Worm (Caenorhabditis elegans) whole organism, L4 larva: Measurements from ENCODE around the gene D1014.7.

Experiments used
- ces-1 ChIP-seq: fragments of 150-350 bp; sonication (generic microtip); optimal IDR thresholded peaks from 4 replicates; lab custom pipeline; 2014; ENCODE audit warnings: missing biosample characterization, missing genetic modification reagents, missing genetic modification characterization
- daf-12 ChIP-seq: fragments of 150-350 bp; optimal IDR thresholded peaks from 2 replicates; lab custom pipeline; 2014; ENCODE audit warnings: missing biosample characterization, missing genetic modification reagents, missing genetic modification characterization
- dve-1 ChIP-seq: sonication (generic microtip); optimal IDR thresholded peaks from 2 replicates; lab custom pipeline; 2017; ENCODE audit warnings: antibody characterized with exemption, mild to moderate bottlenecking, missing genetic modification characterization, missing compliant biosample characterization; ENCODE audit not compliant: insufficient read depth
- fkh-10 ChIP-seq: fragments of 150-350 bp; optimal IDR thresholded peaks from 2 replicates; lab custom pipeline; 2014; ENCODE audit warnings: missing biosample characterization, missing genetic modification reagents, missing genetic modification characterization
- jun-1 ChIP-seq: fragments of 150-350 bp; optimal IDR thresholded peaks from 2 replicates; lab custom pipeline; 2014; ENCODE audit warnings: missing biosample characterization, missing genetic modification reagents, missing genetic modification characterization
- lin-38 ChIP-seq: fragments of 200-800 bp; sonication (Bioruptor generic); IDR thresholded peaks from 2 replicates; pipeline ENCODE4 v1.3.6; 2022; ENCODE audit warnings: missing genetic modification reagents, missing genetic modification characterization, missing compliant biosample characterization
- lin-39 ChIP-seq: fragments of 150-350 bp; optimal IDR thresholded peaks from 2 replicates; lab custom pipeline; 2014; ENCODE audit warnings: missing biosample characterization, missing genetic modification reagents, missing genetic modification characterization
- nhr-76 ChIP-seq: fragments of 150-350 bp; optimal IDR thresholded peaks from 2 replicates; lab custom pipeline; 2014; ENCODE audit warnings: missing biosample characterization, missing genetic modification characterization
- nhr-77 ChIP-seq: fragments of 150-350 bp; optimal IDR thresholded peaks from 2 replicates; lab custom pipeline; 2014; ENCODE audit warnings: missing biosample characterization, missing genetic modification characterization
- snpc-4 ChIP-seq: fragments of 150-350 bp; optimal IDR thresholded peaks from 2 replicates; lab custom pipeline; 2014; ENCODE audit warnings: missing biosample characterization, missing genetic modification characterization
- unc-130 ChIP-seq: sonication (generic microtip); optimal IDR thresholded peaks from 2 replicates; lab custom pipeline; 2016; ENCODE audit warnings: missing genetic modification reagents, missing genetic modification characterization, missing compliant biosample characterization
- unc-62 ChIP-seq, 3 experiments: fragments of 150-350 bp in 1 of 3; sonication (generic microtip); optimal IDR thresholded peaks in 2 of 3; peaks in 1 of 3; 1 replicate in 1 of 3; 2 replicates in 2 of 3; lab custom pipeline; 2014 to 2017; ENCODE audit warnings: missing biosample characterization in 3 of 3, missing genetic modification characterization in 3 of 3, missing genetic modification reagents in 3 of 3, missing genotype in 1 of 3
- zag-1 ChIP-seq: fragments of 150-350 bp; optimal IDR thresholded peaks from 2 replicates; lab custom pipeline; 2014; ENCODE audit warnings: missing biosample characterization, missing genetic modification characterization

DNA sequence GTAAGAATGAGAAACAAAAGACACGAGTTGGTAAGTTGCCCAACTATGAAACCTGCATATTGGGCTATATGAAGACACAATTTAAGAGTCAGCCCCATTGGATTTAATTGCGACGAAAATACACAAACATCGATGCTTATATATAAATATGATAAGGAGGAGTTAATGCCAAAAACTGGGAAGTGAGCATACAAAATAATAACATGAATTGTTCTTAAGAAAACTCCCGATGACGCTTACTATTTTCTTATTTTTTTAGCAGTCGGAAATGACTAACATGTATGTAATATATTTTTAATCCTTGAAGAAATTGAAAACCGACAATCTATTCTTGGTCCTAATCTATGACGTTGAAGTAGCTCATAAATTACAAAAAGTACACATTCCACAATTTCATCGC is 46.0 kb upstream of the D1014.7 start, which contains the start of gene str-144:
- TF ChIP-seq zag-1 (tag; lab: Kevin White, UChicago): no peak
- TF ChIP-seq jun-1 (tag; lab: Kevin White, UChicago): no peak
- no peak for TF ChIP-seq dve-1
- TF ChIP-seq unc-130 (GFP tag; lab: Kevin White, UChicago): no peak
- TF ChIP-seq unc-62 (GFP tag; optimal IDR thresholded peaks at IDR 0.05 in 1 of 2; lab: Kevin White, UChicago): no peak
- TF ChIP-seq unc-62 (tag; optimal IDR thresholded peaks at IDR 0.05; lab: Kevin White, UChicago): no peak
- TF ChIP-seq snpc-4: no peak
- TF ChIP-seq ces-1 (GFP tag; lab: Kevin White, UChicago): no peak
- TF ChIP-seq nhr-76 (tag; lab: Kevin White, UChicago): no peak
- no peak for TF ChIP-seq daf-12 (tag; lab: Kevin White, UChicago)
- no peak for TF ChIP-seq fkh-10 (GFP tag; lab: Kevin White, UChicago)
- no peak for TF ChIP-seq lin-38 (GFP tag; lab: Robert Waterston, UW)
- no peak for TF ChIP-seq lin-39 (tag; lab: Kevin White, UChicago)
- TF ChIP-seq nhr-77: no peak
